Worm (Caenorhabditis elegans): ENCODE results near the gene Y55F3AM.11.

The Y55F3AM.11 gene

DNA sequence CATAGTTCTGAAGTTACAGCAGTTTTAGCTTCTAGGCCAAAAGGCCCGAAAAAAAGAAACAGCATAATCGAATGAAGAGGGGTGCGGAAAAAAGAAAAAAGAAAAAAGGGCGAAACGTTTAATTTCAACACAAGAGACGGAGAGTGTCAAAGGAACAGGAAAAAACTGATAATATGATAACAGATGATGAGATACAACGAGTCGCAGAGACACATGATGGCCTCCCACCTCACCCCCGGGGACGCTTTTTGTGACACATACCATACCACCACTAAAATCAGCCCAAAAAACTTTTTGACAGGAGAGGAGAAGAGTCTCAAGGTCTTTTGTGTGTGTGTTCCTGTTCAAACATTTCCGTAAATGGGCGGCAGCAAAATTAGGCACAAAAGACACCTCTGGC lies 9.1 kb downstream of the Y55F3AM.11 start:
- no peak for TF ChIP-seq nhr-76 (tag; optimal IDR thresholded peaks at IDR 0.05)
- no peak for TF ChIP-seq ces-1 (GFP tag; optimal IDR thresholded peaks at IDR 0.05)
- TF ChIP-seq mef-2 (tag; optimal IDR thresholded peaks at IDR 0.05), result no peak
- TF ChIP-seq unc-130 (tag; optimal IDR thresholded peaks at IDR 0.05), result peak; percentile 4
- no peak for TF ChIP-seq xbp-1 (tag; optimal IDR thresholded peaks at IDR 0.05)
- no peak for TF ChIP-seq irx-1 (tag; optimal IDR thresholded peaks at IDR 0.05)
- TF ChIP-seq ceh-8 (GFP tag; optimal IDR thresholded peaks at IDR 0.05), result no peak
- peak; percentile 26 for TF ChIP-seq blmp-1 (tag; optimal IDR thresholded peaks at IDR 0.05)
- TF ChIP-seq snpc-4 (tag; optimal IDR thresholded peaks at IDR 0.05), result no peak
- no peak for TF ChIP-seq ztf-4 (tag; optimal IDR thresholded peaks at IDR 0.05)
- TF ChIP-seq nhr-85 (tag), result no peak
- no peak for TF ChIP-seq efl-1 (optimal IDR thresholded peaks at IDR 0.05)
- TF ChIP-seq efl-1 (GFP tag; optimal IDR thresholded peaks at IDR 0.05 in 1 of 2), result peak in 1 of 2 experiments; percentile 90
- TF ChIP-seq skn-1 (tag; optimal IDR thresholded peaks at IDR 0.05), result peak; percentile 16
- no peak for TF ChIP-seq ceh-90 (tag; optimal IDR thresholded peaks at IDR 0.05)
- TF ChIP-seq lin-35 (GFP tag; optimal IDR thresholded peaks at IDR 0.05), result peak in 1 of 2 experiments; percentile 51
- TF ChIP-seq elt-2 (tag; optimal IDR thresholded peaks at IDR 0.05), result peak; percentile 31
- TF ChIP-seq fkh-4 (tag; optimal IDR thresholded peaks at IDR 0.05; ENCODE audit: borderline replicate concordance), result no peak
- TF ChIP-seq elt-3 (tag; optimal IDR thresholded peaks at IDR 0.05), result peak in 3 of 6 experiments; percentile 10 to 68 (median 46)
- no peak for TF ChIP-seq pqm-1 (tag; optimal IDR thresholded peaks at IDR 0.05)
- TF ChIP-seq nhr-47 (tag; optimal IDR thresholded peaks at IDR 0.05), result no peak
- TF ChIP-seq nhr-20 (tag; optimal IDR thresholded peaks at IDR 0.05), result peak; percentile 3
- peak in 1 of 3 experiments; percentile 4 for TF ChIP-seq dpl-1 (GFP tag; optimal IDR thresholded peaks at IDR 0.05)
- TF ChIP-seq aha-1 (tag; optimal IDR thresholded peaks at IDR 0.05), result no peak
- no peak for TF ChIP-seq pag-3 (tag; optimal IDR thresholded peaks at IDR 0.05; ENCODE audit: borderline replicate concordance, insufficient read depth)
- TF ChIP-seq nhr-84 (tag; optimal IDR thresholded peaks at IDR 0.05), result no peak

- TF ChIP-seq swsn-7 (tag; optimal IDR thresholded peaks at IDR 0.05) (no peak), efl-1 (optimal IDR thresholded peaks at IDR 0.05) (no peak), efl-1 (GFP tag; optimal IDR thresholded peaks at IDR 0.05 in 1 of 2) (no peak), ceh-82 (tag; optimal IDR thresholded peaks at IDR 0.05) (no peak), unc-98 (GFP tag; IDR thresholded peaks at IDR 0.05) (no peak), C34B4.2 (tag; optimal IDR thresholded peaks at IDR 0.05) (no peak), pag-3 (tag; optimal IDR thresholded peaks at IDR 0.05; ENCODE audit: borderline replicate concordance, insufficient read depth) (no peak), ceh-63 (GFP tag; optimal IDR thresholded peaks at IDR 0.05) (no peak), elt-3 (tag; optimal IDR thresholded peaks at IDR 0.05) (no peak), fkh-10 (GFP tag; optimal IDR thresholded peaks at IDR 0.05) (no peak), aha-1 (tag; optimal IDR thresholded peaks at IDR 0.05) (no peak), ceh-8 (GFP tag; optimal IDR thresholded peaks at IDR 0.05) (no peak), ces-1 (GFP tag; optimal IDR thresholded peaks at IDR 0.05) (no peak), jun-1 (tag; optimal IDR thresholded peaks at IDR 0.05) (no peak), unc-130 (tag; optimal IDR thresholded peaks at IDR 0.05) (no peak), nhr-90 (tag; optimal IDR thresholded peaks at IDR 0.05; ENCODE audit: poor library complexity) (no peak), ztf-11 (tag; optimal IDR thresholded peaks at IDR 0.05) (no peak)
These were observed 14.2 kb downstream of the Y55F3AM.11 start, which contains the start of gene abhd-14 for ce11 chrIV:1029939-1030338. Gene abhd-14 (minus strand): TSS chrIV:1030039.

DNA sequence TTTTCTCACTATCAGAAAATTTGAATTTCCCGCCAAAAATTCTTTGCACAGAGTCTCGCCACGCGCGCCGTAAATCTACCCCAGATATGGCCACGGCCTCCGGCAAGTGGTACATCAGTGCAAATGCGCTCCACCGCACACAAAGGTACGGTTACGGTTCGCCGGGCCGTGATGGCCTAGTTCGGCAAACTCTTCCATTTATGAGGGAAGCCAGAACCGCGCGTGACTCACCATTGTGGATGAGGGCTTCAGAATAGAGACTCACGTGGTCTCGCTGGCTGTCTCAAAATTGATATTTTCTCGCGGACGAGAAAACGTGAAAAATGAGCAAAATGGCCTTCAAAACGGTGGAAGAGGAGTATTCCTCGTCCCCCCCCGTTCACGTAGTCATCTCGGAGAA lies 24.4 kb downstream of the Y55F3AM.11 start:
- TF ChIP-seq nhr-85 (tag) (peak; percentile 50), dsc-1 (tag; optimal IDR thresholded peaks at IDR 0.05) (no peak)

ce11 chrIV:1015430-1015829 lies 28.8 kb downstream of the Y55F3AM.11 start:
- TF ChIP-seq ztf-4 (tag; optimal IDR thresholded peaks at IDR 0.05) (no peak), unc-30 (tag; optimal IDR thresholded peaks at IDR 0.05) (no peak), grh-1 (GFP tag; IDR thresholded peaks at IDR 0.05) (no peak), efl-1 (optimal IDR thresholded peaks at IDR 0.05) (no peak), efl-1 (GFP tag; optimal IDR thresholded peaks at IDR 0.05 in 1 of 2) (peak in 1 of 2 experiments; percentile 26)
